Worm (Caenorhabditis elegans) whole organism, L4 larva: ENCODE results near the gene fipr-28.
A peak's percentile ranks its signal among the peaks of the same experiment; 100 is the strongest.

Source experiments
- F10B5.3 ChIP-seq: sonication (generic microtip); optimal IDR thresholded peaks from 2 replicates; lab custom pipeline; 2016; ENCODE audit warnings: mild to moderate bottlenecking, missing genetic modification characterization, missing compliant biosample characterization
- F44E2.7 ChIP-seq: fragments of 200-800 bp; sonication (Bioruptor generic); IDR thresholded peaks from 2 replicates; pipeline ENCODE4 v2.1.2; 2022; ENCODE audit warnings: missing genetic modification characterization, missing compliant biosample characterization
- R02D3.7 ChIP-seq: fragments of 150-350 bp; sonication (generic microtip); optimal IDR thresholded peaks from 3 replicates; lab custom pipeline; 2014; ENCODE audit warnings: missing biosample characterization, missing genetic modification characterization
- Y105C5A.15 ChIP-seq: fragments of 200-800 bp; sonication (Bioruptor generic); IDR thresholded peaks from 2 replicates; pipeline ENCODE4 v1.3.6; 2022; ENCODE audit warnings: missing genetic modification characterization, missing compliant biosample characterization
- Y75B8A.6 ChIP-seq: fragments of 200-800 bp; sonication (Bioruptor generic); IDR thresholded peaks from 2 replicates; pipeline ENCODE4 v1.3.6; 2022; ENCODE audit warnings: missing genetic modification reagents, missing genetic modification characterization, missing compliant biosample characterization
- ZK337.2 ChIP-seq: fragments of 200-800 bp; sonication (Bioruptor generic); IDR thresholded peaks from 2 replicates; pipeline ENCODE4 v1.3.6; 2022; ENCODE audit warnings: missing genetic modification reagents, missing genetic modification characterization, missing compliant biosample characterization
- ceh-28 ChIP-seq: fragments of 150-350 bp; optimal IDR thresholded peaks from 2 replicates; lab custom pipeline; 2014; ENCODE audit warnings: missing biosample characterization, missing genetic modification reagents, missing genetic modification characterization
- cey-2 ChIP-seq: sonication (generic microtip); optimal IDR thresholded peaks from 3 replicates; lab custom pipeline; 2017; ENCODE audit warnings: missing genetic modification characterization, mild to moderate bottlenecking, missing compliant biosample characterization, antibody characterized with exemption, borderline replicate concordance; ENCODE audit not compliant: insufficient read depth
- ctbp-1 ChIP-seq: fragments of 200-800 bp; sonication (Bioruptor generic); IDR thresholded peaks from 2 replicates; pipeline ENCODE4 v1.3.6; 2022; ENCODE audit warnings: missing genetic modification reagents, missing genetic modification characterization, missing compliant biosample characterization
- daf-12 ChIP-seq: fragments of 150-350 bp; optimal IDR thresholded peaks from 2 replicates; lab custom pipeline; 2014; ENCODE audit warnings: missing biosample characterization, missing genetic modification reagents, missing genetic modification characterization
- daf-16 ChIP-seq, 3 experiments: sonication (generic microtip); optimal IDR thresholded peaks; 2 replicates each; lab custom pipeline; 2016 to 2017; ENCODE audit warnings: missing genetic modification characterization in 3 of 3, missing genetic modification reagents in 3 of 3, mild to moderate bottlenecking in 2 of 3, missing compliant biosample characterization in 2 of 3, missing biosample characterization in 1 of 3, moderate library complexity in 1 of 3
- dmd-8 ChIP-seq: fragments of 200-800 bp; sonication (Bioruptor generic); IDR thresholded peaks from 2 replicates; pipeline ENCODE4 v1.3.6; 2022; ENCODE audit warnings: missing genetic modification characterization, missing compliant biosample characterization
- dmd-9 ChIP-seq: fragments of 200-800 bp; sonication (Bioruptor generic); IDR thresholded peaks from 2 replicates; pipeline ENCODE4 v1.3.6; 2022; ENCODE audit warnings: missing genetic modification reagents, missing genetic modification characterization, missing compliant biosample characterization
- dpl-1 ChIP-seq: fragments of 150-350 bp; optimal IDR thresholded peaks from 2 replicates; lab custom pipeline; 2014; ENCODE audit warnings: missing biosample characterization, missing genetic modification reagents, missing genetic modification characterization
- dve-1 ChIP-seq: sonication (generic microtip); optimal IDR thresholded peaks from 2 replicates; lab custom pipeline; 2017; ENCODE audit warnings: antibody characterized with exemption, mild to moderate bottlenecking, missing genetic modification characterization, missing compliant biosample characterization; ENCODE audit not compliant: insufficient read depth
- egl-27 ChIP-seq: sonication (generic microtip); optimal IDR thresholded peaks from 3 replicates; lab custom pipeline; 2017; ENCODE audit warnings: missing biosample characterization, missing genetic modification reagents, missing genetic modification characterization
- hif-1 ChIP-seq, 2 experiments: sonication (generic microtip); optimal IDR thresholded peaks; 2 replicates each; lab custom pipeline; 2016 to 2017; ENCODE audit warnings: missing compliant biosample characterization in 2 of 2, missing genetic modification characterization in 2 of 2, missing genetic modification reagents in 2 of 2, missing genotype in 2 of 2, mild to moderate bottlenecking in 1 of 2
- hlh-11 ChIP-seq: fragments of 200-800 bp; sonication (Bioruptor generic); optimal IDR thresholded peaks from 2 replicates; lab custom pipeline; 2018; ENCODE audit warnings: mild to moderate bottlenecking, missing genetic modification characterization, missing compliant biosample characterization
- hlh-30 ChIP-seq: sonication (generic microtip); optimal IDR thresholded peaks from 2 replicates; lab custom pipeline; 2017; ENCODE audit warnings: antibody characterized with exemption, mild to moderate bottlenecking, missing genetic modification characterization, missing compliant biosample characterization; ENCODE audit not compliant: insufficient read depth
- hmg-1.1 ChIP-seq: fragments of 200-800 bp; sonication (Bioruptor generic); IDR thresholded peaks from 2 replicates; pipeline ENCODE4 v1.3.6; 2022; ENCODE audit warnings: missing genetic modification reagents, missing genetic modification characterization, missing compliant biosample characterization
- lin-13 ChIP-seq: fragments of 150-350 bp; optimal IDR thresholded peaks from 2 replicates; lab custom pipeline; 2014; ENCODE audit warnings: missing biosample characterization, missing genetic modification reagents, missing genetic modification characterization
- lin-15B ChIP-seq: fragments of 150-350 bp; sonication (generic microtip); optimal IDR thresholded peaks from 3 replicates; lab custom pipeline; 2014; ENCODE audit warnings: missing biosample characterization, missing genetic modification characterization
- lin-38 ChIP-seq: fragments of 200-800 bp; sonication (Bioruptor generic); IDR thresholded peaks from 2 replicates; pipeline ENCODE4 v1.3.6; 2022; ENCODE audit warnings: missing genetic modification reagents, missing genetic modification characterization, missing compliant biosample characterization
- lsy-2 ChIP-seq, 2 experiments: fragments of 150-350 bp in 1 of 2; sonication (generic microtip) in 1 of 2; optimal IDR thresholded peaks; 2 replicates each; lab custom pipeline; 2014 to 2017; ENCODE audit warnings: missing biosample characterization in 2 of 2, missing genetic modification characterization in 2 of 2
- madf-5 ChIP-seq, 2 experiments: fragments of 200-800 bp; sonication (Bioruptor generic); IDR thresholded peaks; 2 replicates each; pipeline ENCODE4 v1.3.6; 2022; ENCODE audit warnings: missing compliant biosample characterization in 2 of 2, missing genetic modification characterization in 2 of 2
- mdl-1 ChIP-seq, 2 experiments: fragments of 150-350 bp in 1 of 2; sonication (generic microtip) in 1 of 2; optimal IDR thresholded peaks; 2 replicates each; lab custom pipeline; 2014 to 2017; ENCODE audit warnings: missing biosample characterization in 2 of 2, missing genetic modification characterization in 2 of 2
- mdt-29 ChIP-seq: fragments of 200-800 bp; sonication (Bioruptor generic); IDR thresholded peaks from 2 replicates; pipeline ENCODE4 v1.3.6; 2022; ENCODE audit warnings: missing genetic modification reagents, missing genetic modification characterization, missing compliant biosample characterization
- nhr-11 ChIP-seq: fragments of 150-350 bp; optimal IDR thresholded peaks from 2 replicates; lab custom pipeline; 2014; ENCODE audit warnings: missing biosample characterization, missing genetic modification characterization
- nhr-111 ChIP-seq: fragments of 200-800 bp; sonication (Bioruptor generic); optimal IDR thresholded peaks from 2 replicates; lab custom pipeline; 2018; ENCODE audit warnings: mild to moderate bottlenecking, missing genetic modification characterization, missing compliant biosample characterization
- nhr-6 ChIP-seq: fragments of 150-350 bp; optimal IDR thresholded peaks from 2 replicates; lab custom pipeline; 2014; ENCODE audit warnings: missing biosample characterization, missing genetic modification characterization
- nhr-76 ChIP-seq: fragments of 150-350 bp; optimal IDR thresholded peaks from 2 replicates; lab custom pipeline; 2014; ENCODE audit warnings: missing biosample characterization, missing genetic modification characterization
- pqm-1 ChIP-seq: sonication (generic microtip); optimal IDR thresholded peaks from 2 replicates; lab custom pipeline; 2017; ENCODE audit warnings: missing biosample characterization, missing genetic modification characterization
- rbr-2 ChIP-seq: sonication (generic microtip); optimal IDR thresholded peaks from 2 replicates; lab custom pipeline; 2016; ENCODE audit warnings: missing genotype, missing genetic modification characterization, missing compliant biosample characterization
- snpc-4 ChIP-seq: fragments of 150-350 bp; optimal IDR thresholded peaks from 2 replicates; lab custom pipeline; 2014; ENCODE audit warnings: missing biosample characterization, missing genetic modification characterization
- spr-1 ChIP-seq: sonication (generic microtip); optimal IDR thresholded peaks from 2 replicates; lab custom pipeline; 2016; ENCODE audit warnings: mild to moderate bottlenecking, missing genetic modification characterization, missing compliant biosample characterization
- tag-97 ChIP-seq: fragments of 200-800 bp; sonication (Bioruptor generic); IDR thresholded peaks from 2 replicates; pipeline ENCODE4 v1.3.6; 2022; ENCODE audit warnings: missing genetic modification characterization, missing compliant biosample characterization
- tra-1 ChIP-seq: fragments of 200-800 bp; sonication (Bioruptor generic); IDR thresholded peaks from 2 replicates; pipeline ENCODE4 v1.3.6; 2022; ENCODE audit warnings: missing genetic modification reagents, missing genetic modification characterization, missing compliant biosample characterization
- unc-130 ChIP-seq: sonication (generic microtip); optimal IDR thresholded peaks from 2 replicates; lab custom pipeline; 2016; ENCODE audit warnings: missing genetic modification reagents, missing genetic modification characterization, missing compliant biosample characterization
- ztf-11 ChIP-seq: fragments of 150-350 bp; optimal IDR thresholded peaks from 2 replicates; lab custom pipeline; 2014; ENCODE audit warnings: missing biosample characterization, missing genetic modification characterization

The fipr-28 gene

ce11 chrIV:16658731-16659130 lies 31.0 kb downstream of the fipr-28 start:
- no peak for TF ChIP-seq Y75B8A.6 (GFP tag; lab: Robert Waterston, UW)
- peak; percentile 24 for TF ChIP-seq dve-1
- no peak for TF ChIP-seq lin-15B (tag; lab: Kevin White, UChicago)
- peak in 1 of 2 experiments; percentile 3 for TF ChIP-seq hif-1 (tag; optimal IDR thresholded peaks at IDR 0.05; lab: Kevin White, UChicago)
- TF ChIP-seq tag-97 (GFP tag; lab: Robert Waterston, UW) = no peak
- no peak for TF ChIP-seq cey-2 (tag; lab: Kevin White, UChicago)
- TF ChIP-seq unc-130 (GFP tag; lab: Kevin White, UChicago) = no peak
- TF ChIP-seq Y105C5A.15 (GFP tag; lab: Robert Waterston, UW) = no peak
- no peak for TF ChIP-seq dpl-1 (GFP tag; lab: Kevin White, UChicago)
- TF ChIP-seq mdt-29 (GFP tag; lab: Robert Waterston, UW) = no peak
- no peak for TF ChIP-seq nhr-111 (GFP tag; lab: Kevin White, UChicago)
- no peak for TF ChIP-seq pqm-1 (tag; lab: Kevin White, UChicago)
- no peak for TF ChIP-seq daf-12 (tag; lab: Kevin White, UChicago)
- no peak for TF ChIP-seq ztf-11
- no peak for TF ChIP-seq dmd-9 (GFP tag; lab: Robert Waterston, UW)
- TF ChIP-seq F44E2.7 (GFP tag; lab: Robert Waterston, UW) = no peak
- peak in 1 of 2 experiments; percentile 37 for TF ChIP-seq mdl-1 (tag; optimal IDR thresholded peaks at IDR 0.05; lab: Kevin White, UChicago)
- no peak for TF ChIP-seq daf-16 (GFP tag; optimal IDR thresholded peaks at IDR 0.05; lab: Kevin White, UChicago)
- peak; percentile 89 for TF ChIP-seq daf-16 (tag; optimal IDR thresholded peaks at IDR 0.05; lab: Kevin White, UChicago)
- no peak for TF ChIP-seq tra-1
- TF ChIP-seq lin-13 = no peak
- no peak for TF ChIP-seq ZK337.2 (GFP tag; lab: Robert Waterston, UW)
- TF ChIP-seq nhr-6 = peak; percentile 22
- no peak for TF ChIP-seq lin-38 (GFP tag; lab: Robert Waterston, UW)
- TF ChIP-seq nhr-76 (tag; lab: Kevin White, UChicago) = no peak
- TF ChIP-seq ceh-28 (tag; lab: Kevin White, UChicago) = no peak
- TF ChIP-seq madf-5 (GFP tag; IDR thresholded peaks at IDR 0.05; lab: Robert Waterston, UW) = no peak
- TF ChIP-seq dmd-8 = no peak
- TF ChIP-seq lsy-2 (tag; optimal IDR thresholded peaks at IDR 0.05; lab: Kevin White, UChicago) = peak in 1 of 2 experiments; percentile 28
- no peak for TF ChIP-seq F10B5.3
- no peak for TF ChIP-seq snpc-4 (tag; lab: Kevin White, UChicago)
- peak; percentile 82 for TF ChIP-seq nhr-11 (tag; lab: Kevin White, UChicago)
- TF ChIP-seq rbr-2 (tag; lab: Kevin White, UChicago) = peak; percentile 26
- no peak for TF ChIP-seq ctbp-1 (GFP tag; lab: Robert Waterston, UW)
- peak; percentile 8 for TF ChIP-seq hlh-11
- TF ChIP-seq hlh-30 = peak; percentile 31
- no peak for TF ChIP-seq egl-27
- TF ChIP-seq spr-1 (tag; lab: Kevin White, UChicago) = no peak
- TF ChIP-seq R02D3.7 (tag; lab: Kevin White, UChicago) = no peak

- peak; percentile 59 for TF ChIP-seq hlh-30
- peak; percentile 7 for TF ChIP-seq hlh-11
- TF ChIP-seq daf-16 (GFP tag; optimal IDR thresholded peaks at IDR 0.05; lab: Kevin White, UChicago) = no peak
- peak; percentile 47 for TF ChIP-seq daf-16 (tag; optimal IDR thresholded peaks at IDR 0.05; lab: Kevin White, UChicago)
- no peak for TF ChIP-seq hmg-1.1 (GFP tag; lab: Robert Waterston, UW)
- peak; percentile 38 for TF ChIP-seq dve-1
Observed at ce11 chrIV:16659475-16659874, 31.7 kb downstream of the fipr-28 start.
